Worm (Caenorhabditis elegans): ENCODE measurements around the gene Y16B4A.2.

DNA sequence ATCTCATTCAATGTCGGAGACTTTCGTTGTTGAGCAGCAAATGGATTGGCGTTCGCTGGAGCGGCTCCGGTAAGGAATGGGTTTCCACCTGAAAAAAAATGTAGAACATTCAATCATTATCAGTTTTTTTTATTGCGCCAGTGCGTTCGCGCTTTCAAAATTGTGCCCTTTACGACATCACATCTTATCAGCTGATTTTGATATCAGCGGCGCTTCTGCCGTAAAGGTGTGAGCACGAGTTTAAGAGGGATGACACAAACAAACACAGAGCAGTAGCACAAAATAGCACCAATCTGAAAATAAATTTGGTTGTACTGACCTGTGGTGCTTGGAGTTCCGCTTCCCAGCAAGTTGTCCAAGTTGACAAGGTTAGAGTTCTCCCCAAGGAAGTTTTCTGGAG, 45.1 kb upstream of the Y16B4A.2 start:
- TF ChIP-seq flt-1 (GFP tag; IDR thresholded peaks at IDR 0.05) (no peak), tab-1 (GFP tag; IDR thresholded peaks at IDR 0.05) (no peak), med-1 (GFP tag; optimal IDR thresholded peaks at IDR 0.05; ENCODE audit: insufficient read depth) (no peak), ztf-29 (GFP tag; IDR thresholded peaks at IDR 0.05) (no peak), cog-1 (tag; optimal IDR thresholded peaks at IDR 0.05) (no peak), klf-2 (GFP tag; conservative IDR thresholded peaks at IDR 0.05) (no peak), ztf-23 (GFP tag; IDR thresholded peaks at IDR 0.05) (no peak), ref-1 (GFP tag; conservative IDR thresholded peaks at IDR 0.05) (no peak)
